Worm (Caenorhabditis elegans) whole organism, dauer: ENCODE data around the gene hrg-4.

ENCODE experiments used
- unc-62 ChIP-seq: sonication (generic microtip); optimal IDR thresholded peaks from 2 replicates; lab custom pipeline; 2017; ENCODE audit warnings: missing biosample characterization, missing genetic modification reagents, missing genetic modification characterization

The hrg-4 gene

DNA sequence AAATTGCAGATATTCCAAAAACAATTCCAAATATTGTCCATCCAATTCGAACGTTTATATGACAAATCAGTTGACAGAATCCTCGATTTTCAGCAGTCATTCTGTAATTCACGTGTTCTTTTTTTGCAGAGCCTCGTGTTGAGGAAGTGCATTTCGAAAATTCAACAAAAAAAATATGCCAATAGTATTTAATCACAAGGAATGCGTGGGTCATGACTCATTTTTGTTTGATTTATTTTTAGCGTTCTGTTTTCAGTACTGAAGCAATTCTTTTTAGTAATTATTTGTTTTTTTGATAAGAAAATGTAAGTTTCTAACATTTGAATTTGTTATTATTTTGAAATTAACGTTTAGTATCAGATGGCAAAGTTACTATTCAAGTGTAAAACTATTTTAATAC, at the start of gene hrg-4:
TSS of gene hrg-4 (minus strand) at position 101 of the 400 bp plus-strand sequence.
- TF ChIP-seq unc-62: no peak

DNA sequence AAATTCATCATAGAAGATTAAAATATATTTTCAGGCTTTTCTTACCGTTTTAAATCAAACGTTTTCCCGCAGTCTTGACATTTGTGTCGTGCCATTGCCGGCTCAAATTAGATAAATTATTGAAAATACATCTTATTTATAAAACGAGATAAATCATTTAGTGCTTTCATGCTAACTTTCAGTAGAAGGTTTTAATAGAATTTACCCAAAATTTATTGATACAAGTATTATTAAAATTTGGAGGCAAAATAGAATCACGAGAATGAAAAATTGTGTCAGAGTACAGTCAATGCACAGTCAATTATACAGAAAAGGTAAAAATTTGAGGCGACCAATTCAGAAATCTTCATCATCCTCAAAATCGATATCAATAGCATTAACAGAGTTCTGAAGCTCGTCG, 47.7 kb upstream of the hrg-4 start, which contains the start of gene Y5F2A.4:
TSS of gene Y5F2A.4 (minus strand) at position 101 of the 400 bp plus-strand sequence.
- no peak for TF ChIP-seq unc-62

DNA sequence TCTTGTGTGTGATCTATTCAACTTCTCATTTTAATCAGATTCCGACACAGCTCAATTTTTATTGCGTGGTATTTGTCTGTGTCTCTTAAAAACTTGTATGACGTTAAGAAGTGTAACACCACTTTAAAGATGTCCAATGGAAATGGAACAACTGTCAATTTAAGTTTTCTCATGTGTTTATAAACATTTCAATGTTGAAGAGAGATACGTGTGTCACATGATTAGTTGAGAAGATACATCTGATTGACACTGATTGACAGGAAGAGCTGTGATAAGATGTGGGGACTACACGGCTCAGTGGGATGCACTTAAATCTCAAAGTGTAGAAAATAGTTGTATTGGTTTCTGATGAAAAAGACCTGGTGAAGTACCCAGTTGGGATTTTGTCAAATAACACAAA, 37.5 kb upstream of the hrg-4 start:
- TF ChIP-seq unc-62: no peak

DNA sequence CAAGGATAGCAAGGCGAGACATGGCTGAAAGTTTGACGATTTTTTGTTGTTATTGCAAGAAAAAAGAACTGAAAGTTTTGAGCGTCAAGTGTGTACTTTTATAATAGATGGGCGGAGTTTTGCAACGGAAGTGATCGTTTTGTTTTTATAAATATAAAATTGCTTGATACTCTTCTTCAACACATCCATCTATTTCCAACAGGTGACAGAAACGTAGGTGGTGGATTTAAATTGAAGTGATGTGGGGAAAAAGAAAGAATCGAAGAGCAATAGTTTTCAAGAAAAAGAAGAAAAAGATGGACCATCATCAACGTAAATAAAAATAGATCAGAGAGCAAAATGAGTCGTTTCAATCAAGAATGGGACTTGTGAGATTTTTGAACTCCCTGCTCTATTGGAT, 36.2 kb upstream of the hrg-4 start, which contains the start of gene ttr-17:
TSS of gene ttr-17 (minus strand) at position 24 of the 400 bp plus-strand sequence.
- no peak for TF ChIP-seq unc-62

DNA sequence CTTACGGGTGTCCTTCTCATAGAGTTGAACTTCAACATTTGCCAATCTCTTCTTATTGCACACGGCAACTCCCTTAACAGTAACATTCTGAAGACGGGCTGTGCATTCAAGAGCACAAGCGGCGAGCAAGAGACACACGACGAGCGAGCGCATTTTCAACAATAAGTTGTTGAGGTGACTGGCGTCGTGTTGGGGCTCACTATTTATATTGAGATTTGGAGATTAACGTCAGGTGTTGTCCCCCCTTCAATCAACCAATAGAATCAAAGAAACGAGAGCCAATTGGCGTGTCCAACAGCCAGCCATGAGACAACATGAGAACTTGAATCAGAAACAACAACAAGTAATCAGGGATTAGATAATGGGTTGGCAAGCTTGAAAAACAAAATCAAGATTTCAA, 33.2 kb upstream of the hrg-4 start, which contains the start of gene ttr-16:
TSS of gene ttr-16 (minus strand) at position 176 of the 400 bp plus-strand sequence.
- TF ChIP-seq unc-62: no peak

DNA sequence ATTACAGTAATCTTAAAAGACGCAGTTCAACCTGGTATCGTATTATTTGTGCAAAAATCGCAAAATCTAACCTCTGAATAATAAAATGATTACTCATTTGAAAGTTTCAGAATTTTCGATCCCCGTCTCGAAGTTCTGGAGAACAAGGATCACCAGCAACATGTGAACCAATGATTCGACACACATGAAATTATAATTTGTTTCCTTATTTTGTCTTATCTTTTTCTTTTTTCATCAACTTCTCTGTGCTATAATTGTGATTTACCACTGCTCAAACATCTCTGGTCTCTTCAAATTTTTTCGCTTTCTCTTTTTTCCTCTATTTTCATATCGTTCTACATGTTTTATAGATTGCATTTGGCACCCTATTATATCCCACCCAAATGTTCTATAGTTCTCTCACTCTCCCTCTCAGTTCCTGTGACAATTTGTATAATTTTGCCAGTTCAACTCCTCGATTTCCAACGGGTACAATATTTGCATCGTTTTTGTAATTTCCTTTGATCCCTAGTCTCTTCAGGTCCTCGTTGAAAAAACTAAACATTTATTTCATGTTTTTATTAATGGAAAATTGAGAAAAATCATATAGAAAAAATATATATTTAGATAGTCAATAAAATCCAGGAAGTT, 32.3 kb upstream of the hrg-4 start:
- no peak for TF ChIP-seq unc-62

DNA sequence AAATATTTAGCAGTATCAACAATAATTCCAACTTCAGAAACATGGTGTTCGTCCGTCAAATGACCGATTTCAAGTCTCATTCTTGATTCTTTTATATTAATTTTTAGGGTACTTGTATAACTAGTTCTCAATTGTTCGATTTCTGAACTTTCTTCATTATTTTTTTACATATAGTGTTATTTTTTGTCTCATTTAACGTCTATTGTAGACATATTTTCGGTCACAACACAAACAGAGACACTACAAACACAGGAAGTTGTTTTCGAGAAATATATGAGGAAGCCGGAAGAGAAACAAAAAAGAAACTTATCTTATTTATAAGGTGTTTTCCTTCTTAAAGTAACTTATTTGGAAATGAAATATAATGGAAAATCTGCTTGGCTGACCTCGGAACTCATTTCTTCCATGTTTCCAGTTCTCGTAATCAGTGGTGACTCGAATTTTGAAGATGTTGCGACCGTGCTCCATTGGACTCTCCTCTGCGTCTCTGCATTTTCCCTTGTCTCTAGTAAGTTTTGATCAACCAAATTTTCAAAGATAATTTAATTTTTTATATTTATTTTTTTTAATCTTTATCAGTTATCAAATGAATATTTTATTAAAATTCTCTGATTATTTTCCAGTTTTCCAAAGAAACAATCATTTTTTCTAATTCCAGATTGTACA, 23.0 kb upstream of the hrg-4 start, which contains the start of the genes F36H1.12 and lin-3:
TSS of gene F36H1.12 (minus strand) at position 51 of the 666 bp plus-strand sequence.
TSS of gene lin-3 (plus strand) at position 657 of the 666 bp plus-strand sequence.
- TF ChIP-seq unc-62: no peak

DNA sequence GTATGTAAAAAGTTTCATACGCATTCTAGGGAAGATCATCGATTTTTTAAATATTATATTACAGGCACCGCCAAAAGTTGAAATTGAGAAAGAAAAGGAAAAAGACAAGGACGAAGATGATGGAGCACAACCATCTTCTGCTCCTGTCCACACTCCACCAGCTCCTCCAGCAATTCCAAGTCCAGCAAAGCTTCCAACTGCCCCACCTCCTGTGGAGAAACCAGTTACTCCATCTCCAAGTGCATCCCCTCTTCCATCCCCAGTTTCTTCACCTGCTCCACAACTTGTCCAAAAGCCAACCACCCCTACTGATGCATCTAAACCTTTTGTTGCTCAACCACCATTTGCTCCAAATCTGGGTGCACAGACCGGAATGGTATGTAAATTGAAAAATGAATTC, 21.2 kb upstream of the hrg-4 start:
- TF ChIP-seq unc-62: no peak

DNA sequence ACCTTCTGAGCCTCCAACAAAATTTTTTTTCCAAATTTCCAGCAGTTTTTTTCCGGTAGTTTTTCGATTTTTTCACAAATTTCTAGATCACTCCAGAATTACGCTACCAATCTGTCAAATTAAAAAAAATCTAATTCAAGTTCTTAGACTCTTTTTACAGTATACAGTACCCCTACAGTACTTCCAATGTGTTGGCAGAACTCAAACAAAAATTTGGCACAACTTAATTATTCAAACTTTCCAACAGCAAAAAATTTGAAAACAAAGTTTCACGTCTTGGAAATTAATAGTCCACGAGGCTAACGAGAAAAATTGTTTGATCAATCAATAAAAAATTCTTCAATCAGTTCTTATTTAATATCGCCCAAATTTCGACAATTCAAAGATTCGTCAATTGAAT, 19.0 kb upstream of the hrg-4 start, which contains the start of gene F36H1.3:
TSS of gene F36H1.3 (plus strand) at position 323 of the 400 bp plus-strand sequence.
- no peak for TF ChIP-seq unc-62

DNA sequence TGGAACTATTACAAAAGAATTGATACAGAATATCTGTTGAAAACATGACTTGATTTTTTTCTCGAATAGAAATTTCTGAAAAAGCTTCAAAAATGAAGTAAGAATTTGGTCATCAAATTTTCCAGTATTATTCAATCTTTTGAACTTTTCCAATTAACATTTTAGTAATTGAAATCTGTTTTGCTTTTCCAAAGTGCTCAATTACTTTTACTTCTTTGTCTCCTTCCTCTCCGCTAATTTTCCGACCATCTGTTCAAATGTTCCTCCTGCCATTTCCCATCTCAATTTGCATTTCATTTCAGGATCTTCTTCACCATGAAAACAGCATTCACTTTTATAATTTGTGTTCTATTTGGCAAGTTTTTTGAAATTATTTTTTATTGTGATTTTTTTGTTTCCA, 18.1 kb upstream of the hrg-4 start, which contains the start of gene F36H1.11:
TSS of gene F36H1.11 (plus strand) at position 301 of the 400 bp plus-strand sequence.
- TF ChIP-seq unc-62: no peak

DNA sequence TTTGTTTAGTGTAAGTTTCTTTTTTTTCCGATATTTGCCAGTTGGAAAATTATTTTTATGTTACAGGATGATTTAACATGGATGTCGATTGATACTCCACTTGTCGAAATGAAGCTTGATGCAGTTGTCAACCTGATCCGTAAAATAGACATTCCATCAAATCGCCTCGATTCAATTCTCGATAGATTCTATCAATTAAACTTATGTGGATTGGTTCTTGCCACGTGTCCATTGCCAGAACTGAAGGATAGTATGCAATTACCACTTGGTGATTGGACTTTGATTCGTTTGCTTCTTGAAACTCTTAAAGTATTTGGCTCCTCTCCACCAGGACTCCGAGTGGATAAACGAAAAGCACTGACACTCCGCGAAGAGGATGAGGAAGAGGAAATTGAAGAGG, 13.6 kb upstream of the hrg-4 start:
- TF ChIP-seq unc-62: no peak

DNA sequence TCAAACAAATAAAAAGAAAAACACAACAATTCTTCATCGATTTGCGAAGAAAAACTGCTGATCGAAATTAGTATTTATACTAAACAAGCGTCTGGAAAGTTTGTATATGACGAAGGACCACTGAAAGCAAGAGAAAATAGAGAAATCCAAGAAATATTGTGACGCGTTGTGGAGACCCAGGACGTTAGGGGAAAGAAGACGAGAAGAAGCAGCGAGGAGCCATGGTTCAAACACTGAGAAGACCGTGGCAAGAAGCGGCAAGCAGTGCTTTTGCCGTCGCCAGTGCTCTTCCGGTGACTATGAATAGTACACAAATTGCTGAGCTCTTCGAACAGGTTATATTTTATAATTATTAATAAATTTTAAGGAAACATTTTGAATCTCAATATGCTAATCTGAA, 7.9 kb upstream of the hrg-4 start:
- no peak for TF ChIP-seq unc-62

DNA sequence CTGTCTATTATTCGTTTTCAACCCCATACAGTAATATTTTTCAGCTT, 7.6 kb upstream of the hrg-4 start, which contains the start of gene kdin-1:
TSS of gene kdin-1 (plus strand) at position 38 of the 47 bp plus-strand sequence.
- no peak for TF ChIP-seq unc-62

DNA sequence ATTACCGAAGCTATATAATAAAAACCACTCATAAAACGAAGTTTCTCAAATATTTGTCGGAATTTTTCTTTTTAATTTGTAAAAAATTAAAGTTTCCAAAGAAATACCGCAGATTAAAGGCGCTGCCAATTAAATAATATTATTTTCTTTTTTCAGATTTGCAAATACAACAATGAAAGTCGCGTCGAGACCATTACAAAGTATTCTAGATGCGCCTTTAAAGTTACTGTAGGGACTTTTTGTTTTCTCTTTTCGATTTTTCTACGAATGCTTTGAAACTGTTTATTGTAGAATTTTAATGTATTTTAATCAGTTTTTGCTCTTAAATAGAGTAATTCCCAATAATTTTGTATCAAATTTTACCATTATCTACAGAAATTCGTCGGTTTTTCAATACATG, 7.4 kb upstream of the hrg-4 start:
- no peak for TF ChIP-seq unc-62

DNA sequence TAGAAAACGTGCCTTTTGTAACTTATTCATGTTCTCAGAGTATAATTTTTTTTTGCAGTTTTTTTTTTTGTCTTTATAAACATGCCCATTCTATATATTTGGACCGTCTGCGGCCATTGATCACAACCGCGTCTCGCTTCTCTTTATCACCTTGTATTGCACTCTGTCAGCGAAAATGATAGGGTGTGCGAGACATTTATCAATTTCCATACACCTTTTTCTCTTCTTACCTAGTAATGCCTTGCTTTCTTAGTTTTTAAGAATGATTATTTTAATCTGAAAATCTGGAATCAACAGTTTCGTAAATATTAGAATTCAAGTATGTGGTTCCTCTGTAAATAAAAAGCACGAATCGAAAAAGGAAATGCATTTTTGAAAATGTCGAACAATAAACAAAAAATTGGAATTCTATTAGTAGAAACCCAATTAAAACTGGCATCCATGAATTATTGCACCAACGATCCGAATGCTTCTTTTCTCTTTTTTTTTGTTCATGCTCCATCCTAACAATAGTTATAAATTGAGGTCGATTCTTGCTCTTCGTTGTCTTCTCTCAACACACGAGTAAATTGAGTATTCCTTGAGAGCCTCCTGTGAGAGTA, 6.4 kb upstream of the hrg-4 start:
- no peak for TF ChIP-seq unc-62

DNA sequence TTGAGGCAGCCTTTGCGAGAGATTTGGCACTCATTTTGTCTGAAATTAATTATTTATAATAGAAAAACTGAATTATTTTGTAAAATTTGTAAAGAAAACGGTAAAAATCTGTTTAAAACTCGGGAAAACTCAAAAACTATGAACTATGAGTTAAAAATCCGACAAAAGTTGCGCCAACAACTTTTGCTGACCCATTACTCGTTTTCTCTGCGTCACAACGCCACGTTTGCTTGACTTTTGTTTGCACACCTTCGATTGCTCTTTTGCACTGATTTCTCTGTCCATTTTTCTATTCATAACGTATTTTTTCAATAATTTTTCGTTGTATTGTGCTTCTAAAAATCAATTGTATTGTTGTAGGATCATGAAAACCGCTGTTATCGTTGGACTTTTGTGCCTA, 5.4 kb upstream of the hrg-4 start, which contains the start of gene fkb-1:
TSS of gene fkb-1 (plus strand) at position 361 of the 400 bp plus-strand sequence.
- TF ChIP-seq unc-62: no peak

DNA sequence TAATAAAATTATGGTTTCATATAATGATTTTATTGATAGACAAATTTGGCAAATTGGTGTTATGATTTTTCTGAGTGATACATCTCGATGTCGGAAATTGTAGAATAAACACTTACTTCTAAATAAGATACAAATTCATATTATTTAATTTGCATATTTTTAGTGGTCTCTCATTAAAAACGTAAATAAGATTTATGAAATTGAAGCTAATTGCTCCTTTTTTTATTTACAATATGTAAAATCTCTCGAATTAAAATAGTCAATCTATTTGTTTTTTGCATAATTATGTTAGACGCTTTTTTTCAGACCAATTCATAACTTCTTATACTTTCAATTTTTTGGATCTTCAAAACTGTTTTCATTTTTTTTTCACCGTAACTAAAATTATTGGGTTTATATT, 1.5 kb upstream of the hrg-4 start, which contains the start of gene hrg-6:
TSS of gene hrg-6 (plus strand) at position 301 of the 400 bp plus-strand sequence.
- no peak for TF ChIP-seq unc-62

DNA sequence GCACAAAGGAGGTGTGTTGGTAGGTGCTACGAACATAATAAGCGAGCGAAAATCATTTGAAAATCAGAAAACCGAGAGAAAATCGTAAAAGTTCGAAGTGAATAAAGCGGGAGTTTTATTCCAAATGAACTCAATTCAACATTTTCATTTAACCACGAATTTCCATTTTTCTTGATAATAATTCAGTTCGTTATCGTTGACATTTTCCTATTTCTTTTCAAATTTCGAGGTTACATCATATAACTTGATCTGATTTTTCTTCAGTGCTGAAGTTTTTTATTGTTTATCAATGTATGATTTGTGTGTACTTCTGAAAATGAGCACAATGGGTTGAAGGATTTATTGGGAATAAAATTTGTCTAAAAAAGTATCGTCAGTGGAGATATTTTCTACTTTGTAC, 847 bp upstream of the hrg-4 start:
- no peak for TF ChIP-seq unc-62
